Worm (Caenorhabditis elegans): ENCODE measurements around the gene ceh-60.

DNA sequence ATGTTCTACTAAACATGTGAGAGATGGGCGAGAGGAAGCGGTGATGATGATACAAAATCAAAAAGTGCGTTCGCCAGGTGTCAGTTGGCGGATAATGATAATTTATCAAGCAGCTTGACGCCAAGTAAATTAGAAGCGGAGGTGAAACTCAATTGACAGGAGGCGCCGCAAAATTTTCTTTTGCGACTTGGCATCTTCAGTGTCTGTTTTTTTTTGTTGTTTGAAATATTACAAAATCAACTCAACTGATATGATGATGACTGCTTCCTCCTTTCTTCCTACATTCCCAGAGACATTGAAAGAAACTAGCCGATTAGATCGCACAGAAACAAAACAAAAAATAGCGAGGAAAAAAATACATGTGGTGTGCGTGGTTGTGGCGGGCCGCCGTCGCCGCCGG lies 46.0 kb upstream of the ceh-60 start:
- TF ChIP-seq F55B11.4 (tag; optimal IDR thresholded peaks at IDR 0.05; ENCODE audit: borderline replicate concordance, insufficient read depth) (no peak), ceh-79 (tag; optimal IDR thresholded peaks at IDR 0.05) (no peak), F33H1.4 (GFP tag; IDR thresholded peaks at IDR 0.05) (no peak), ama-1 (optimal IDR thresholded peaks at IDR 0.05) (no peak), ama-1 (GFP tag; optimal IDR thresholded peaks at IDR 0.05) (no peak), snpc-4 (GFP tag; optimal IDR thresholded peaks at IDR 0.05) (no peak), snpc-4 (tag; optimal IDR thresholded peaks at IDR 0.05) (no peak), chd-7 (tag; optimal IDR thresholded peaks at IDR 0.05) (no peak), C06A6.2 (GFP tag; conservative IDR thresholded peaks at IDR 0.05) (no peak), efl-1 (GFP tag; optimal IDR thresholded peaks at IDR 0.05) (no peak), F22D6.2 (tag; optimal IDR thresholded peaks at IDR 0.05) (no peak)
